Fruit fly (Drosophila melanogaster) whole organism, embryonic: ENCODE measurements around the gene CG32354.

Experiments
- Blimp-1 ChIP-seq: fragments of 200-800 bp; sonication (Bioruptor generic); optimal IDR thresholded peaks from 3 replicates; lab custom pipeline; 2018; ENCODE audit warnings: missing biosample characterization, missing genetic modification characterization, mild to moderate bottlenecking, moderate library complexity, missing genetic modification reagents
- CG10147 ChIP-seq: fragments of 200-800 bp; sonication (Bioruptor generic); optimal IDR thresholded peaks from 2 replicates; lab custom pipeline; 2019; ENCODE audit warnings: missing biosample characterization, mild to moderate bottlenecking, missing genetic modification characterization, moderate library complexity
- CG10274 ChIP-seq: fragments of 200-800 bp; sonication (Bioruptor generic); optimal IDR thresholded peaks from 3 replicates; lab custom pipeline; 2017; ENCODE audit warnings: missing biosample characterization, mild to moderate bottlenecking, missing genetic modification characterization
- CG10543 ChIP-seq: fragments of 200-800 bp; sonication (Bioruptor generic); optimal IDR thresholded peaks from 3 replicates; lab custom pipeline; 2017; ENCODE audit warnings: missing biosample characterization, mild to moderate bottlenecking, missing genetic modification characterization, moderate library complexity
- CG12236 ChIP-seq: fragments of 200-800 bp; sonication (Bioruptor generic); optimal IDR thresholded peaks from 2 replicates; lab custom pipeline; 2016; ENCODE audit warnings: missing biosample characterization, missing genetic modification characterization
- CG1529 ChIP-seq: fragments of 200-800 bp; sonication (Bioruptor generic); optimal IDR thresholded peaks from 3 replicates; lab custom pipeline; 2018; ENCODE audit warnings: missing biosample characterization, missing genetic modification characterization
- CG15601 ChIP-seq: fragments of 200-800 bp; sonication (Bioruptor generic); optimal IDR thresholded peaks from 3 replicates; lab custom pipeline; 2019; ENCODE audit warnings: missing biosample characterization, mild to moderate bottlenecking, missing genetic modification characterization, moderate library complexity
- CG16815 ChIP-seq: fragments of 200-800 bp; sonication (Bioruptor generic); optimal IDR thresholded peaks from 3 replicates; lab custom pipeline; 2017; ENCODE audit warnings: missing biosample characterization, mild to moderate bottlenecking, missing genetic modification characterization
- CG16863 ChIP-seq: fragments of 200-800 bp; sonication (Bioruptor generic); optimal IDR thresholded peaks from 3 replicates; lab custom pipeline; 2016; ENCODE audit warnings: missing biosample characterization, missing genetic modification characterization
- CG17359 ChIP-seq: fragments of 200-800 bp; sonication (Bioruptor generic); optimal IDR thresholded peaks from 3 replicates; lab custom pipeline; 2018; ENCODE audit warnings: missing biosample characterization, mild to moderate bottlenecking, missing genetic modification characterization, moderate library complexity
- CG18262 ChIP-seq: fragments of 200-800 bp; optimal IDR thresholded peaks from 3 replicates; lab custom pipeline; 2019; ENCODE audit warnings: missing biosample characterization, mild to moderate bottlenecking, missing genetic modification characterization, moderate library complexity
- CG2199 ChIP-seq: fragments of 200-800 bp; sonication (Bioruptor generic); IDR thresholded peaks from 3 replicates; pipeline ENCODE4 v1.3.6; 2022; ENCODE audit warnings: missing biosample characterization, missing genetic modification characterization
- CG2202 ChIP-seq: fragments of 200-800 bp; sonication (Bioruptor generic); optimal IDR thresholded peaks from 2 replicates; lab custom pipeline; 2018; ENCODE audit warnings: missing biosample characterization, mild to moderate bottlenecking, missing genetic modification characterization
- CG4820 ChIP-seq: fragments of 200-800 bp; sonication (Bioruptor generic); optimal IDR thresholded peaks from 3 replicates; lab custom pipeline; 2016; ENCODE audit warnings: missing biosample characterization, missing genetic modification characterization
- CG5180 ChIP-seq: fragments of 200-800 bp; sonication (Bioruptor generic); optimal IDR thresholded peaks from 3 replicates; lab custom pipeline; 2017; ENCODE audit warnings: missing biosample characterization, missing genetic modification characterization, mild to moderate bottlenecking, moderate library complexity, missing genetic modification reagents
- CG6683 ChIP-seq: fragments of 200-800 bp; sonication (Bioruptor generic); optimal IDR thresholded peaks from 2 replicates; lab custom pipeline; 2017; ENCODE audit warnings: missing biosample characterization, mild to moderate bottlenecking, missing genetic modification characterization, missing genetic modification reagents
- CG7786 ChIP-seq: fragments of 200-800 bp; sonication (Bioruptor generic); optimal IDR thresholded peaks from 2 replicates; lab custom pipeline; 2016; ENCODE audit warnings: missing biosample characterization, missing genetic modification characterization
- CG7987 ChIP-seq: fragments of 200-800 bp; sonication (Bioruptor generic); optimal IDR thresholded peaks from 2 replicates; lab custom pipeline; 2018; ENCODE audit warnings: missing biosample characterization, mild to moderate bottlenecking, missing genetic modification characterization, moderate library complexity
- E2f2 ChIP-seq: fragments of 200-800 bp; sonication (Bioruptor generic); IDR thresholded peaks from 2 replicates; pipeline ENCODE4 v1.3.6; 2022; ENCODE audit warnings: missing biosample characterization, missing genetic modification characterization
- Fer1 ChIP-seq: fragments of 200-800 bp; sonication (Bioruptor generic); optimal IDR thresholded peaks from 2 replicates; lab custom pipeline; 2017; ENCODE audit warnings: missing biosample characterization, mild to moderate bottlenecking, missing genetic modification characterization
- GATAe ChIP-seq: fragments of 200-800 bp; sonication (Bioruptor generic); conservative IDR thresholded peaks from 2 replicates; pipeline ENCODE4 v1.3.6; 2022; ENCODE audit warnings: missing biosample characterization, missing genetic modification characterization
- HLH3B ChIP-seq: fragments of 200-800 bp; sonication (Bioruptor generic); IDR thresholded peaks from 2 replicates; pipeline ENCODE4 v1.3.6; 2022; ENCODE audit warnings: missing biosample characterization, missing genetic modification characterization
- HLHmδ ChIP-seq: fragments of 200-800 bp; sonication (Bioruptor generic); optimal IDR thresholded peaks from 2 replicates; lab custom pipeline; 2018; ENCODE audit warnings: missing biosample characterization, mild to moderate bottlenecking, missing genetic modification characterization, moderate library complexity
- Hr51 ChIP-seq, 2 experiments: fragments of 200-800 bp; sonication (Bioruptor generic); optimal IDR thresholded peaks; 2 replicates in 1 of 2; 3 replicates in 1 of 2; lab custom pipeline; 2016 to 2018; ENCODE audit warnings: missing biosample characterization in 2 of 2, missing genetic modification characterization in 2 of 2, mild to moderate bottlenecking in 1 of 2, moderate library complexity in 1 of 2
- Hr78 ChIP-seq, 2 experiments: fragments of 200-800 bp in 1 of 2; fragments of >200 bp in 1 of 2; sonication (Bioruptor generic) in 1 of 2; optimal IDR thresholded peaks; 2 replicates each; lab custom pipeline; 2017 to 2019; ENCODE audit warnings: missing biosample characterization in 2 of 2, missing genetic modification characterization in 2 of 2, mild to moderate bottlenecking in 1 of 2, moderate library complexity in 1 of 2
- Max ChIP-seq: fragments of 200-800 bp; sonication (Bioruptor generic); optimal IDR thresholded peaks from 2 replicates; lab custom pipeline; 2016; ENCODE audit warnings: missing biosample characterization, mild to moderate bottlenecking, missing genetic modification characterization
- Neu2 ChIP-seq: fragments of 200-800 bp; sonication (Bioruptor generic); optimal IDR thresholded peaks from 3 replicates; lab custom pipeline; 2016; ENCODE audit warnings: missing biosample characterization, missing genetic modification characterization, borderline replicate concordance
- Nf-YA ChIP-seq: fragments of 200-800 bp; sonication (Bioruptor generic); IDR thresholded peaks from 2 replicates; pipeline ENCODE4 v1.3.6; 2022; ENCODE audit warnings: missing biosample characterization, missing genetic modification characterization
- NfI ChIP-seq: fragments of 200-800 bp; sonication (Bioruptor generic); optimal IDR thresholded peaks from 3 replicates; lab custom pipeline; 2018; ENCODE audit warnings: missing biosample characterization, mild to moderate bottlenecking, missing genetic modification characterization, moderate library complexity
- Side ChIP-seq: fragments of 200-800 bp; sonication (Bioruptor generic); optimal IDR thresholded peaks from 2 replicates; lab custom pipeline; 2016; ENCODE audit warnings: missing biosample characterization, missing genetic modification characterization
- bab2 ChIP-seq: fragments of 200-800 bp; sonication (Bioruptor generic); optimal IDR thresholded peaks from 2 replicates; lab custom pipeline; 2016; ENCODE audit warnings: missing biosample characterization, missing genetic modification characterization
- crp ChIP-seq, 2 experiments: fragments of 200-800 bp; sonication (Bioruptor generic); optimal IDR thresholded peaks; 2 replicates in 1 of 2; 3 replicates in 1 of 2; lab custom pipeline; 2017; ENCODE audit warnings: missing biosample characterization in 2 of 2, missing genetic modification characterization in 2 of 2, mild to moderate bottlenecking in 1 of 2, moderate library complexity in 1 of 2
- dmrt11E ChIP-seq: fragments of 200-800 bp; sonication (Bioruptor generic); optimal IDR thresholded peaks from 3 replicates; lab custom pipeline; 2018; ENCODE audit warnings: missing biosample characterization, mild to moderate bottlenecking, missing genetic modification characterization, moderate library complexity
- gem ChIP-seq: fragments of 200-800 bp; sonication (Bioruptor generic); optimal IDR thresholded peaks from 2 replicates; lab custom pipeline; 2019; ENCODE audit warnings: missing biosample characterization, mild to moderate bottlenecking, missing genetic modification characterization, moderate library complexity
- lola ChIP-seq, 3 experiments: fragments of >200 bp in 2 of 3; fragments of 200-800 bp in 1 of 3; sonication (Bioruptor generic) in 1 of 3; optimal IDR thresholded peaks; 2 replicates each; lab custom pipeline; 2017 to 2019; ENCODE audit warnings: missing biosample characterization in 3 of 3, missing genetic modification characterization in 3 of 3, mild to moderate bottlenecking in 1 of 3, moderate library complexity in 1 of 3
- pan ChIP-seq, 4 experiments: fragments of >200 bp in 3 of 4; fragments of 200-800 bp in 1 of 4; sonication (Bioruptor generic) in 1 of 4; optimal IDR thresholded peaks in 3 of 4; IDR thresholded peaks in 1 of 4; 2 replicates each; pipeline versions ENCODE4 v1.3.6 to Lab custom; 2017 to 2022; ENCODE audit warnings: missing biosample characterization in 2 of 4, missing genetic modification characterization in 2 of 4, mixed read lengths in 1 of 4
- ranshi ChIP-seq: fragments of 200-800 bp; sonication (Bioruptor generic); IDR thresholded peaks from 2 replicates; pipeline ENCODE4 v1.3.6; 2022; ENCODE audit warnings: missing biosample characterization, missing genetic modification characterization
- sc ChIP-seq, 3 experiments: fragments of >200 bp in 2 of 3; fragments of 200-800 bp in 1 of 3; sonication (Bioruptor generic) in 1 of 3; optimal IDR thresholded peaks; 2 replicates in 2 of 3; 3 replicates in 1 of 3; lab custom pipeline; 2017; ENCODE audit warnings: mild to moderate bottlenecking in 1 of 3, missing biosample characterization in 1 of 3, missing genetic modification characterization in 1 of 3, missing genetic modification reagents in 1 of 3
- sd ChIP-seq: fragments of 200-800 bp; sonication (Bioruptor generic); optimal IDR thresholded peaks from 3 replicates; lab custom pipeline; 2018; ENCODE audit warnings: missing biosample characterization, mild to moderate bottlenecking, missing genetic modification characterization, moderate library complexity
- sens-2 ChIP-seq: fragments of 200-800 bp; sonication (Bioruptor generic); IDR thresholded peaks from 2 replicates; pipeline ENCODE4 v1.3.6; 2022; ENCODE audit warnings: missing biosample characterization, missing genetic modification characterization
- seq ChIP-seq: fragments of 200-800 bp; sonication (Bioruptor generic); IDR thresholded peaks from 2 replicates; pipeline ENCODE4 v1.3.6; 2022; ENCODE audit warnings: missing biosample characterization, missing genetic modification characterization
- sima ChIP-seq: fragments of 200-800 bp; sonication (Bioruptor generic); optimal IDR thresholded peaks from 2 replicates; lab custom pipeline; 2016; ENCODE audit warnings: missing biosample characterization, missing genetic modification characterization
- sqz ChIP-seq: fragments of 200-800 bp; sonication (Bioruptor generic); optimal IDR thresholded peaks from 3 replicates; lab custom pipeline; 2018; ENCODE audit warnings: missing biosample characterization, mild to moderate bottlenecking, missing genetic modification characterization
- tll ChIP-seq, 2 experiments: fragments of 200-800 bp in 1 of 2; fragments of >200 bp in 1 of 2; sonication (Bioruptor generic) in 1 of 2; optimal IDR thresholded peaks; 2 replicates each; lab custom pipeline; 2017 to 2019; ENCODE audit warnings: missing biosample characterization in 2 of 2, missing genetic modification characterization in 2 of 2, mild to moderate bottlenecking in 1 of 2, moderate library complexity in 1 of 2
- tna ChIP-seq: fragments of 200-800 bp; sonication (Bioruptor generic); IDR thresholded peaks from 2 replicates; pipeline ENCODE4 v1.3.6; 2022; ENCODE audit warnings: missing biosample characterization, missing genetic modification characterization; ENCODE audit not compliant: partially characterized antibody
- vfl ChIP-seq: fragments of 200-800 bp; sonication (Bioruptor generic); optimal IDR thresholded peaks from 2 replicates; lab custom pipeline; 2016; ENCODE audit warnings: missing biosample characterization, missing genetic modification characterization
- wor ChIP-seq: fragments of 200-800 bp; sonication (Bioruptor generic); IDR thresholded peaks from 2 replicates; pipeline ENCODE4 v1.3.6; 2022; ENCODE audit warnings: missing biosample characterization, missing genetic modification characterization
- z ChIP-seq: fragments of 200-800 bp; sonication (Bioruptor generic); IDR thresholded peaks from 3 replicates; pipeline ENCODE4 v1.3.6; 2022; ENCODE audit warnings: missing biosample characterization, missing genetic modification characterization
- zfh2 ChIP-seq: fragments of 200-800 bp; sonication (Bioruptor generic); optimal IDR thresholded peaks from 2 replicates; lab custom pipeline; 2016; ENCODE audit warnings: missing biosample characterization, missing genetic modification characterization

Gene CG32354

dm6 chr3L:8379161-8379560 is 42.8 kb downstream of the CG32354 start (continued):
- no peak for TF ChIP-seq CG7786 (GFP tag; lab: Kevin White, UChicago)
- no peak for TF ChIP-seq zfh2 (GFP tag; lab: Kevin White, UChicago)
- TF ChIP-seq CG16815 (GFP tag; lab: Kevin White, UChicago) = no peak
- peak; percentile 7 for TF ChIP-seq CG18262 (tag; lab: Kevin White, UChicago)
- TF ChIP-seq GATAe (GFP tag; lab: Robert Waterston, UW) = no peak
- no peak for TF ChIP-seq CG4820 (GFP tag; lab: Kevin White, UChicago)
- TF ChIP-seq dmrt11E (tag; lab: Kevin White, UChicago) = peak; percentile 38
- no peak for TF ChIP-seq sima (GFP tag; lab: Kevin White, UChicago)
- TF ChIP-seq tna = no peak
- no peak for TF ChIP-seq HLH3B
- TF ChIP-seq CG10543 = no peak
- TF ChIP-seq CG1529 (GFP tag; lab: Kevin White, UChicago) = no peak
- no peak for TF ChIP-seq Hr51 (GFP tag; optimal IDR thresholded peaks at IDR 0.05; lab: Kevin White, UChicago)
- TF ChIP-seq CG2202 (tag; lab: Kevin White, UChicago) = peak; percentile 49
- no peak for TF ChIP-seq sens-2 (GFP tag; lab: Robert Waterston, UW)
- TF ChIP-seq tll (GFP tag; optimal IDR thresholded peaks at IDR 0.05; lab: Kevin White, UChicago) = no peak
- no peak for TF ChIP-seq CG5180 (GFP tag; lab: Kevin White, UChicago)
- no peak for TF ChIP-seq NfI (GFP tag; lab: Kevin White, UChicago)
- TF ChIP-seq seq (GFP tag; lab: Robert Waterston, UW) = no peak
- no peak for TF ChIP-seq wor (GFP tag; lab: Robert Waterston, UW)
- TF ChIP-seq ranshi (GFP tag; lab: Robert Waterston, UW) = no peak
- no peak for TF ChIP-seq CG2199 (GFP tag; lab: Robert Waterston, UW)
- no peak for TF ChIP-seq z (GFP tag; lab: Robert Waterston, UW)
- TF ChIP-seq bab2 = no peak
- peak; percentile 4 for TF ChIP-seq CG17359 (tag; lab: Kevin White, UChicago)
- no peak for TF ChIP-seq Hr78 (GFP tag; optimal IDR thresholded peaks at IDR 0.05; lab: Kevin White, UChicago)
- peak; percentile 34 for TF ChIP-seq CG15601 (tag; lab: Kevin White, UChicago)
- no peak for TF ChIP-seq CG12236 (GFP tag; lab: Kevin White, UChicago)
- TF ChIP-seq gem (tag; lab: Kevin White, UChicago) = peak; percentile 2
- no peak for TF ChIP-seq E2f2 (GFP tag; lab: Robert Waterston, UW)
- no peak for TF ChIP-seq Max (GFP tag; lab: Kevin White, UChicago)
- TF ChIP-seq lola (GFP tag; optimal IDR thresholded peaks at IDR 0.05; lab: Kevin White, UChicago) = peak in 1 of 3 experiments; percentile 9
- no peak for TF ChIP-seq sc (optimal IDR thresholded peaks at IDR 0.05; lab: Kevin White, UChicago)
- no peak for TF ChIP-seq sc (GFP tag; optimal IDR thresholded peaks at IDR 0.05; lab: Kevin White, UChicago)
- no peak for TF ChIP-seq Fer1
- no peak for TF ChIP-seq vfl (GFP tag; lab: Kevin White, UChicago)
- TF ChIP-seq Blimp-1 = peak; percentile 46
- TF ChIP-seq crp (GFP tag; optimal IDR thresholded peaks at IDR 0.05; lab: Kevin White, UChicago) = no peak
- TF ChIP-seq Side (GFP tag; lab: Kevin White, UChicago) = no peak
- no peak for TF ChIP-seq CG7987 (GFP tag; lab: Kevin White, UChicago)
- no peak for TF ChIP-seq CG6683 (GFP tag; lab: Kevin White, UChicago)
- no peak for TF ChIP-seq sqz
- TF ChIP-seq Nf-YA (GFP tag; lab: Robert Waterston, UW) = no peak
- no peak for TF ChIP-seq sd (tag; lab: Kevin White, UChicago)
- TF ChIP-seq HLHmδ (GFP tag; lab: Kevin White, UChicago) = peak; percentile 55
- TF ChIP-seq CG10147 (GFP tag; lab: Kevin White, UChicago) = no peak
- TF ChIP-seq pan (optimal IDR thresholded peaks at IDR 0.05; lab: Kevin White, UChicago) = no peak
- TF ChIP-seq pan (GFP tag; optimal IDR thresholded peaks at IDR 0.05 in 1 of 2, IDR thresholded peaks at IDR 0.05 in 1 of 2) = no peak
- TF ChIP-seq CG10274 (GFP tag; lab: Kevin White, UChicago) = no peak
- no peak for TF ChIP-seq CG16863 (GFP tag; lab: Kevin White, UChicago)
- TF ChIP-seq Neu2 (GFP tag; lab: Kevin White, UChicago) = no peak
